Worm (Caenorhabditis elegans) whole organism, late embryonic: ENCODE measurements around the gene Y46G5A.8.

Experiments
- ama-1 ChIP-seq: fragments of 150-350 bp; optimal IDR thresholded peaks from 2 replicates; lab custom pipeline; 2014
- ceh-31 ChIP-seq: sonication (generic microtip); optimal IDR thresholded peaks from 2 replicates; lab custom pipeline; 2016; ENCODE audit warnings: missing genetic modification characterization, missing compliant biosample characterization

ce11 chrII:12715757-12716350 is 40.3 kb upstream of the Y46G5A.8 start:
- TF ChIP-seq ama-1: no peak
- TF ChIP-seq ceh-31 (tag; lab: Kevin White, UChicago): no peak
